Fruit fly (Drosophila melanogaster): ENCODE results near the gene sd.
A peak's percentile ranks its signal among the peaks of the same experiment; 100 is the strongest.
"Not testable (repeated sequence)": the region's sequence is repeated elsewhere in the genome, so short reads cannot be mapped to it uniquely, and the experiment has no call there.

The sd gene

DNA sequence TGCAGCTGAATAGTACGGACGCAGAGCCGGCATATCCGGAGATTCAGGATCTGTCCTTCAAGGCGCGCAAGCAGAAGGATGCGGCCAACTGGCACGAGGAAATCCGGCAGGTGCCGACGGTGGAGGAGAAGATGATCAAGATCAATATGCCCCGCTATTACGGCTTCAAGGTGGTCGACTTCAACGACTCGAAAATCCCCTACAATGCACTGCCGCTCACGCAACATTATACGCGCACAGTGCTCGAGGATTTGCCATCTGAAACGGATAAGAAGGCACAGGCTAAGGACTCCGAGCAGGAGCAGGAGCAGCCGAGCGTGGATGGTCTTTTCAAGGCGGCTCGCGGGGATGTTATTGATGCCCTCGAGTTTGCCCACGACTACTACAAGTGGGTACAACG lies 17.9 kb upstream of the sd start:
- no peak for TF ChIP-seq CG17801 (GFP tag; optimal IDR thresholded peaks at IDR 0.05; ENCODE audit: partially characterized antibody)

DNA sequence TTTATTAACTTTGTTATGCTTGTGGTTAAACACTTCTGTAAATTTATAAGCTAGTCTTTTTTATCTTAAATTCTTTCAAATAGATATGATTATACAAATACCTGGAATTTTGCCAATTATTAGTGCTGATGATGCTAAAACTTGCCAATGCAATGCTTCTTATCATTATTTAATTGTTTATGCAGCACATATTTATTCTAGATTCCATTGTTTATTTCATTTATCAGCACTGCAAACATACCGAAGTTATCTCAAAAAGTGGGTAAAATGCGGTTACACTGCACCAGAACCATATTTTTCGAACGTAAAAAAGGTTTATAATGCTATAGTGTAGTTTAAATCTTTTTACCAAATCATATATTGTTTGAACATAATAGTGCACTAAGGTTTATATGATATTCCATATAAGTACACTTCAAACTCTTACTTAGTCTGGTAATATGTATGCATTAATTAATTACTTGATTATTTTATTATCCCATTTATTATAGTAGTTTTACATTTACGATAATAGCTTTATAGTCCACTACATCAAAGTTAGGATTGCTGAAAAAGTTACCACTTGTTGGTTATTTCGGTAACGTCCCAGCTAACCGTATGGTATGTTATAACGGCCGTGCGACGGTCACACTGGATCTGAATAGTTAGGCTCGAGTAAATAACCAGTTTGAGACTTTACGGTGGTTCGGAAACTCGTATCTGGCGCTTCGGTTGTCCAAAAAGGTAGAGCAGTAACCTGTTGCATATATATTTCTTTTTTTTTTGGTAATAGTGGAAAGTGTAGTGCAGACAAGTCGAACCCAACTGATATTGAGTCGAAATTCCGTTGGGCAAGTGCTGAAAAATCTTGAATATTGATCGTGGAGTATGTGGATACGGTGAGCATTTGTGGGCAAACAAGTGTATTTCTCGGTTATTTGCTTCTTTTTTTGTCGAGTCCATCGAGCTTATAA lies 15.7 kb upstream of the sd start, which contains the start of gene Rhp:
Gene Rhp, plus strand, starts transcription at position 663 of the 953 bp plus-strand sequence.
- TF ChIP-seq CG17801 (GFP tag; optimal IDR thresholded peaks at IDR 0.05; ENCODE audit: partially characterized antibody) = peak; percentile 28

DNA sequence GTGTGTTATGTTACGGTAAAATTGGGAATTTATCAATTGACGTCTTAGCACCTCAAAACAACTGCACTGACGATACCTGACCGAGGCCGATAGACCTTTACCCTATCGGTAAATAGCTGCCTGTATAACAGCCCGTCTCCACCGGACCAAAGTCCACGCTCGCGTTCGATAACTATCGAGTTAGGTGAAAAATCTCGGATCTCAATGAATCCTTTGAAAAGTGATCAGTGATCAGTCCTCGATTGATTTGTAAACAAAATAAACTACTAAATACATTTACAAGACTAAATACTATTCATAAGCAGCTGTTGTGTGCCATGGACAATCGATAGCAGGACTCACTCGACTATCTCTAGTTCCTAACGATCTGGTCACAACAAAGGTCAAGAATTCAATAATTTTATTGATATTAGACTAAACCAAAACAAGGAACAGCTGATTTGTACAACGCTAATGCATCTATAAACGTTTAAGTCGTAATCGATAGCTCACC lies 8.2 kb upstream of the sd start, which contains the start of gene sordd1:
Gene sordd1, minus strand, starts transcription at position 78 of the 493 bp plus-strand sequence.
- TF ChIP-seq CG17801 (GFP tag; optimal IDR thresholded peaks at IDR 0.05; ENCODE audit: partially characterized antibody) = not testable (repeated sequence)

- TF ChIP-seq CG17801 (GFP tag; optimal IDR thresholded peaks at IDR 0.05; ENCODE audit: partially characterized antibody) = not testable (repeated sequence)
Observed at dm6 chrX:15799085-15799557, 5.0 kb upstream of the sd start, which contains the start of the genes sordd2 and CG15602. sordd2 (minus strand) TSS chrX:15799162. CG15602 (plus strand) TSS chrX:15799426.

dm6 chrX:15802880-15803650 lies 1.1 kb upstream of the sd start:
- TF ChIP-seq CG17801 (GFP tag; optimal IDR thresholded peaks at IDR 0.05; ENCODE audit: partially characterized antibody) = peak; percentile 6

DNA sequence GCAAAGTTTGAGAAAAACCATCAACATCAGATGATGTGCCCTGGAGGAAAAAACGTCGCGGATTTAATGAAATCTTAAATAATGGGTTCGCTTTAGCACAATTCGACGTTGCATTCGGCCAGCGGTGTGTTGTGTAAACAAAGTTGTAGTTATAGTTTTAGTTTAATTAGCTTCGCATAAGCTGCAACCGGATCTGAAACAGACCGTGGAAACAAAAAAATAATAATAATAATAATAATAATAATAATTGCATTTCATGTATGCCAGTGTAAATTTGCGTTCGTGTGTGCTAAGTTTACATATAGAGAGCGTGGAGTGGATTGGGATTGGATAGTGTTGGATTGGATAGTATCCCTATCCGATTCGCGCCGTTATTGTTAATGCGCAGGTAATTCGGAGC lies 620 bp downstream of the sd start:
- TF ChIP-seq CG17801 (GFP tag; optimal IDR thresholded peaks at IDR 0.05; ENCODE audit: partially characterized antibody) = no peak

DNA sequence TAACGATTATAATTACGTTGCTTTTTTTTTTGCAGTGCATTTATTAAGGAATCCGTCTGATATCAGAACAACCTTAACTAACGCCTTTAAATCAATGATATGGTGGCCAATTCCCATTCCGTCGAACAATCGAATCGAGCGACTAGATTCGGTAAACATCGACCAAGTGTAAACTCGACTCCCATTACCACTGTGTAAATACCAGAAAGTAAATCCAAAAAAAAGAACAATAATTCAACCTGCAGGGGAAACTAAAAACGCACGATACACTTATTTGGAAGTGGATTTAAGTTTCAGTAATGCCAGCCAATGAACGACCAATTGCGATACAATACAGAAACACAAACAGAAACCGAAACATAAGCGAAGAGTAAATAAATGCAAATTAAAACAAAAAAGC lies 1.4 kb downstream of the sd start:
- TF ChIP-seq CG17801 (GFP tag; optimal IDR thresholded peaks at IDR 0.05; ENCODE audit: partially characterized antibody) = no peak

DNA sequence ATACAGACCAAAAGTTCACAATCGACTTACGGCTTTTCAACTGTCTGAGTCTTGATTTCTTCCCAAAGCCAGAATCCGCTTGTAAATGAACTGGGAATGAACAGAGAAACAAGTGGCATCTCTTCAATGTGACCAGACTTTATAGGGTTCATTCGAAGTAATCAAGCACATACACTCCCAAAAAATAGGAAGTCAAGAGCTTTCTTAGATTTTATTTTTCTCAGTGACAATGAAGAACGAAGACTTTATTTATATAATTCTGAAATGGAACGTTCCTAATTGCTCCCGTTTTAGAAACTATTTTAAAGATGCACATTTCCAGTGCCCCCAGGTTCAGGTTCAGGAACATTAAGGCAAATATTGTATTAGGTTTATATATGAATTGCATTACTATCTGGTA lies 3.7 kb downstream of the sd start:
- no peak for TF ChIP-seq CG17801 (GFP tag; optimal IDR thresholded peaks at IDR 0.05; ENCODE audit: partially characterized antibody)

DNA sequence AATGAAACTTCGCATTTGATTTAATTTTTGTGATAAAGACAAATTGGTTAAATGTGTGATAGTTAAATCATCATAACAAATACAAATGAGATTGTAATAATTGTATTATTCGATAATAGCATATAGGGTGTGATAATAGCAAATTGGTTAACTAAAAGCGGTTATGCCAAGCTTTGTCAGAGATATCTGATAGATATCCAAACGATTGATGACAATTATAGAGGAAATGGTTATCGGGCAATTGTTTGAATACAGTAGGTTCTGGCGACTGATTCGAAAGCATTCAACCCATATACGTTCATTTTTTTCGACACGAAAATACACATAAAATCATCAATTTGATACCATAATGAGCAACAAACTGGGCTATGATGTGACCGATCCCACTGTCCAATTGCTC lies 5.1 kb downstream of the sd start, which contains the start of gene CG8509:
Gene CG8509, plus strand, starts transcription at position 301 of the 400 bp plus-strand sequence.
- TF ChIP-seq CG17801 (GFP tag; optimal IDR thresholded peaks at IDR 0.05; ENCODE audit: partially characterized antibody) = no peak

DNA sequence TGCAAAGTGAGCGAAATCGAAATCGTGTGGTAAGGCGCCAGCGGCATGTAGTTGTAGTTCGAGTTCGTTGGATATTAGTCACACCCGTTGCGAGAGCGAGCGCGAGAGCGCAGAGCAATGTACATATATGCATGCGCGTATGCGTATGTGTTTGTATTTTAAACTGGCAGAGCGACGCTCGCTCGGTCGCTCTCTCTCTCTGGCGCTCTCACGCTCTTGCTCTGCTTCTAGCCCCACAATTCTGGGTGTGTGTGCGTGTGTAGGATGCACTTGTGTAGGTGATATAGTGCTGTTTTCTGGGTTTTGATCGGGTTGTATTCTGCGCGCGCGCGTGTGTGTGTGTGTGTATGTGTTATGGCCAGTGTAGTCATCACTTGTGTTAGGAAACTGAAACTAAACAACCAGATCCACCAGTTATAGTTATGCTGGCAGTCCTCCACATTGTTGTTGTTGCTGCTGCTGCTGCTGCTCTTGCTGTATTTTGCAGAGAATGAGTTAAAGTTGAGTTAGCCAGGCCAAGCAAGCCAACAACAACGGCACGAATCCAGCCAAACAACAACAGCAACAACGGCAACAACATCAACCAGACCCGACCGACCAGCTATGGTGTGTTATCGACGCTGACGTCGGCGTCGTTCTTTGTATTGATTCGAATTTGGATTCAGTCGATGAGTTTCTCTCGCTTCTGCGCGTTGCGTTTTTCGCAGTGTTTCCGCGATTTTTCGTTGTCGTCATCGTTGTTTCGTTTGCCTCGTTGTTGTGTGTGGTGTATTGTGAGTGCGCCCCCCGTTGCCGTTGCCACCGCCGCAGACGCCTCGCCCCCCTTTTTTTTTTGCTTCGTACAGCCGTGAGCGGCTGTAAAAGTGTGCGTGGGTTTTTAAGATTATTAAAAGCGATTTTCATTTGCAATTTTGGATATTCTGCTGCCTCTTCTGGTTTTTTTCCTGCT lies 7.8 kb downstream of the sd start:
- peak; percentile 84 for TF ChIP-seq CG17801 (GFP tag; optimal IDR thresholded peaks at IDR 0.05; ENCODE audit: partially characterized antibody)

DNA sequence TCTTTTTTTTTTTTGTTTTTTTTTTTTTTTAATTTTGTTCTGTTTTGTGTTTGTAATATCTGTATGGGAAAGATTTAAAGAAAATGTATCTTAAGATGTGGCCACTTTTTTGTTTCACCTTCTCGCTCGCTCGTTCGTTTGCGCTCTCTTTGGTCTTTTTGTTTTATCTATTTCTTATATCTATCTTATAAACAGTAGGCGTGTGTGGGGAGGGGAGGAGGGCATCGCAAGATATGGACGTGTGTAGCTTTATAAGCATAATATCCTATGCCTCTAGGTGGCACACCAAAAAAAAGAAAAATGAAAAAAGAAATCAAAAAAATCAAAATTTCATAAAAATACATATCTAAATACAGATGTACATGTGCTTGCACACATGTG lies 8.4 kb downstream of the sd start:
- no peak for TF ChIP-seq CG17801 (GFP tag; optimal IDR thresholded peaks at IDR 0.05; ENCODE audit: partially characterized antibody)

- TF ChIP-seq CG17801 (GFP tag; optimal IDR thresholded peaks at IDR 0.05; ENCODE audit: partially characterized antibody) = no peak
Observed at dm6 chrX:15813224-15813623, 9.1 kb downstream of the sd start.

- TF ChIP-seq CG17801 (GFP tag; optimal IDR thresholded peaks at IDR 0.05; ENCODE audit: partially characterized antibody) = no peak
Observed at dm6 chrX:15814485-15814884, 10.3 kb downstream of the sd start.

dm6 chrX:15816127-15816526 lies 12.0 kb downstream of the sd start:
- no peak for TF ChIP-seq CG17801 (GFP tag; optimal IDR thresholded peaks at IDR 0.05; ENCODE audit: partially characterized antibody)
